Worm (Caenorhabditis elegans): ENCODE measurements around the gene F26F4.12.

F26F4.12 gene

ce11 chrIII:4868643-4869042, 41.2 kb downstream of the F26F4.12 start, which contains the start of the genes msd-4 and C35D10.3:
TSS of gene msd-4 (minus strand) at chrIII:4868743.
TSS of gene C35D10.3 (plus strand) at chrIII:4868921.
- TF ChIP-seq W03F9.2 (tag; optimal IDR thresholded peaks at IDR 0.05) (no peak), him-1 (tag; optimal IDR thresholded peaks at IDR 0.05) (no peak), dao-5 (tag; optimal IDR thresholded peaks at IDR 0.05) (no peak)

ce11 chrIII:4866762-4867161, 43.1 kb downstream of the F26F4.12 start, which contains the start of gene C35D10.17:
TSS of gene C35D10.17 (plus strand) at chrIII:4867062.
- TF ChIP-seq him-1 (tag; optimal IDR thresholded peaks at IDR 0.05) (no peak), dao-5 (tag; optimal IDR thresholded peaks at IDR 0.05) (no peak), W03F9.2 (tag; optimal IDR thresholded peaks at IDR 0.05) (no peak)

DNA sequence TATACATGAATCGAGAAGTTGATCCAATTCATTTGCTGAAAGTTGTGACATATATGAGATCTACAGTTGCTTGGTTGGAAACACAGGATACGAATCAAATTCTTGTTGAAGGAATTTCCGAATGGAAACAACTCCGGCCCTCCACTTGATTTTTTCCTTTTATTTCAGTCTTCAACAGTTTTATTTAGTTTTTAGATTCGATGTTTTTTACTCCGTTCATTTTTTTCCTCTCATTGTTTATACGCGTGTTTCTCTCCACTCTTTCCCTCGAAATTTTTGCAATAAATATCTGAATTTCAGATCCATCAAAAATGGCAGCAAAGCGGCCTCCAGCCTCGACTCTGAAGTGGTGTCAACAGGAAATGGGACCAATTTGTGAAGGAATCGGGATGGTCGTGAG, 46.7 kb downstream of the F26F4.12 start, which contains the start of gene coq-8:
coq-8 (plus strand) TSS at position 301 of the 400 bp plus-strand sequence.
- TF ChIP-seq dao-5 (tag; optimal IDR thresholded peaks at IDR 0.05) = no peak
- no peak for TF ChIP-seq W03F9.2 (tag; optimal IDR thresholded peaks at IDR 0.05)
- TF ChIP-seq him-1 (tag; optimal IDR thresholded peaks at IDR 0.05) = no peak

- no peak for TF ChIP-seq him-1 (tag; optimal IDR thresholded peaks at IDR 0.05)
- TF ChIP-seq dao-5 (tag; optimal IDR thresholded peaks at IDR 0.05) = no peak
- TF ChIP-seq W03F9.2 (tag; optimal IDR thresholded peaks at IDR 0.05) = no peak
Measured at ce11 chrIII:4861744-4862401, 48.0 kb downstream of the F26F4.12 start, which contains the start of the genes C35D10.10 and C35D10.5. TSS of gene C35D10.10 (minus strand) at chrIII:4861794. TSS of gene C35D10.5 (plus strand) at chrIII:4862351.

ce11 chrIII:4859039-4859438, 50.8 kb downstream of the F26F4.12 start, which contains the start of gene C35D10.6:
TSS of gene C35D10.6 (plus strand) at chrIII:4859339.
- no peak for TF ChIP-seq W03F9.2 (tag; optimal IDR thresholded peaks at IDR 0.05)
